Fruit fly (Drosophila melanogaster) Kc167 (cell line): Measurements from ENCODE around the gene Uch-L5.

Source experiments
- Myc ChIP-seq: fragments of >200 bp; optimal IDR thresholded peaks from 2 replicates; lab custom pipeline; 2017; ENCODE audit warnings: missing external identifiers
- Sin3A ChIP-seq: fragments of >200 bp; optimal IDR thresholded peaks from 2 replicates; lab custom pipeline; 2018; ENCODE audit warnings: missing external identifiers
- h ChIP-seq: fragments of >200 bp; optimal IDR thresholded peaks from 3 replicates; lab custom pipeline; 2018; ENCODE audit warnings: missing external identifiers
- insv ChIP-seq: fragments of >200 bp; optimal IDR thresholded peaks from 3 replicates; lab custom pipeline; 2018; ENCODE audit warnings: missing external identifiers
- psq ChIP-seq: fragments of >200 bp; optimal IDR thresholded peaks from 2 replicates; lab custom pipeline; 2017; ENCODE audit warnings: missing external identifiers
- ttk ChIP-seq: sonication (Bioruptor generic); optimal IDR thresholded peaks from 2 replicates; lab custom pipeline; 2017; ENCODE audit warnings: missing external identifiers

Gene Uch-L5

DNA sequence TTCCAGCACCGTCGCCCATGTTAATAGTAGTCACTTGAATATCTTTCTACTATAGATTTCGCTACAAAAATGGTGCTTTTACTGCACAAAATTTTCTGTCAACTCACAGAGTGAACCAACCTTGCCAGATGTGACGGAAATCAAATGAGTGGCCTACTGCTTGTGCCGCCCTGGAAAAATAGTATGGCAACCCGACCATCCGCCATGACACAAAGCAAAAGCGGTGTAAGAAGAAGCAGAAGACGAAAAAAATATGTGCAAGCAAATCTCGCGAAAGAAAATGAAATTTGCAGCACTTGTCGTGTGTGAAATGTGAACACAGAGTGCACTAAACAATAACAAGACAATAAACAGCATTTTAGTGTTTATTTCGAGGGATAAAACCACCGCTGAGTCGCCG lies at the start of gene Uch-L5, which contains the start of gene Jarid2:
Uch-L5 (minus strand) TSS at position 137 of the 400 bp plus-strand sequence.
Jarid2 (plus strand) TSS at position 210 of the 400 bp plus-strand sequence.
- no peak for TF ChIP-seq h (lab: Kevin White, UChicago)
- no peak for TF ChIP-seq Myc (lab: Kevin White, UChicago)
- no peak for TF ChIP-seq psq (lab: Kevin White, UChicago)
- no peak for TF ChIP-seq insv

DNA sequence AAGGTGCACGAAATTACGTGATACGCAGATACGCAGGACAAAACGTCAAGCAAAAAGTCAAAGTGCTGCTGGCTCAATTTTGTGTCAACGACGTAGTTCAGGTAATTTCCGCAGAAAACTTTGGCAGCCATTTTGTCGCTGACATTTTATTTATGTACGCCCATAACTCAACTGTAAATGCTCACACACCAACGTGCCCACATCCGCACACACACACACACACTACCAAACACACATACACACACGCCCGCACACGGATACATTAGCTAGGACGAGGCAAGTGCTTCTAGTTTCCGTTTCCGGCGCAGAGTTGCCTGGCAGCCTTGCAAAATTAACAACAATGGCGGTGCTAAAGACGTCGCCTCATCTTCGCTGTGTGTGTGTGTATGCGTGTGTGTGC lies 48.7 kb upstream of the Uch-L5 start, which contains the start of gene CG33700:
CG33700 (minus strand) TSS at position 101 of the 400 bp plus-strand sequence.
- TF ChIP-seq psq (lab: Kevin White, UChicago) (no peak), Myc (lab: Kevin White, UChicago) (no peak), Sin3A (lab: Kevin White, UChicago) (no peak), ttk (lab: Kevin White, UChicago) (no peak), h (lab: Kevin White, UChicago) (no peak), insv (no peak)

DNA sequence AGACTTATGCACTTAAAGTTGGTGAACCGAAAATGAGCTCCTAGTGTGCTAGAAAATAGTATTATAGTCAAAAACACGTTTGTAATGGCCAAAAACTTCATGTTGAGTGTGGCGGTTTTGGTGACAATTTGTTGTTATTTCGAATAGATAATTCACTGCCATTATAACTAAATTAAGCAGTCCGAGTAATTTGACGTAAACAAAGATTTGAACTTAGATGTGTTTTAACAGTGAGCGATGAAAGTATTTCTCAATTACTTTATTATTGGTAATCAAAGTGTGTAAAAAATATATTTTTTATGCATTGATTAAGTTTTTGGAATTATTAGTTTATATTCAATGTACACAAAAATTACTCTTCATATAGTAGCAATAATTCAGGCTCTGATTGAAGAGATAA lies 36.5 kb upstream of the Uch-L5 start, which contains the start of gene CG33702:
CG33702 (minus strand) TSS at position 101 of the 400 bp plus-strand sequence.
- TF ChIP-seq Myc (lab: Kevin White, UChicago), result no peak
- TF ChIP-seq insv, result no peak
- no peak for TF ChIP-seq Sin3A (lab: Kevin White, UChicago)
- TF ChIP-seq h (lab: Kevin White, UChicago), result no peak
- no peak for TF ChIP-seq psq (lab: Kevin White, UChicago)
- no peak for TF ChIP-seq ttk (lab: Kevin White, UChicago)

DNA sequence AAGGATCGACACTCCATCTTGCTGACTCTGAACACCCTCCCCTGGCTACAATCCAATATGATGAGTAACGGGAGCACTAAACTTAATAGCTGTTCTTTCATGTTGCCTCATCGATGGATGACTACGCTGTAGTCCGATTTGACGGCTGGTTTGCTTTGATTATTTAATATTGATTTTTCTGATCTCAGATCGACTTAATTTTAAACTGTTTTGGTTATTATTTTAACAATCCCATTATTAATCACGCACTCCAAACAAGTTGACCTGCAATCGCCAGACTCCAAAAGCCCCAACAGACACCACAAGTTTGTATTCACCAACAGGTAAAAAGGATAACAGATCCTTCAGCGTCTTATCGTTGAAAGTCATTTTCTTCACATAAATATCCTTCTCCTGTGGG lies 35.8 kb upstream of the Uch-L5 start, which contains the start of gene CG33703:
CG33703 (minus strand) TSS at position 101 of the 400 bp plus-strand sequence.
- TF ChIP-seq Myc (lab: Kevin White, UChicago) (no peak), h (lab: Kevin White, UChicago) (no peak), insv (no peak), ttk (lab: Kevin White, UChicago) (no peak), psq (lab: Kevin White, UChicago) (no peak), Sin3A (lab: Kevin White, UChicago) (no peak)

DNA sequence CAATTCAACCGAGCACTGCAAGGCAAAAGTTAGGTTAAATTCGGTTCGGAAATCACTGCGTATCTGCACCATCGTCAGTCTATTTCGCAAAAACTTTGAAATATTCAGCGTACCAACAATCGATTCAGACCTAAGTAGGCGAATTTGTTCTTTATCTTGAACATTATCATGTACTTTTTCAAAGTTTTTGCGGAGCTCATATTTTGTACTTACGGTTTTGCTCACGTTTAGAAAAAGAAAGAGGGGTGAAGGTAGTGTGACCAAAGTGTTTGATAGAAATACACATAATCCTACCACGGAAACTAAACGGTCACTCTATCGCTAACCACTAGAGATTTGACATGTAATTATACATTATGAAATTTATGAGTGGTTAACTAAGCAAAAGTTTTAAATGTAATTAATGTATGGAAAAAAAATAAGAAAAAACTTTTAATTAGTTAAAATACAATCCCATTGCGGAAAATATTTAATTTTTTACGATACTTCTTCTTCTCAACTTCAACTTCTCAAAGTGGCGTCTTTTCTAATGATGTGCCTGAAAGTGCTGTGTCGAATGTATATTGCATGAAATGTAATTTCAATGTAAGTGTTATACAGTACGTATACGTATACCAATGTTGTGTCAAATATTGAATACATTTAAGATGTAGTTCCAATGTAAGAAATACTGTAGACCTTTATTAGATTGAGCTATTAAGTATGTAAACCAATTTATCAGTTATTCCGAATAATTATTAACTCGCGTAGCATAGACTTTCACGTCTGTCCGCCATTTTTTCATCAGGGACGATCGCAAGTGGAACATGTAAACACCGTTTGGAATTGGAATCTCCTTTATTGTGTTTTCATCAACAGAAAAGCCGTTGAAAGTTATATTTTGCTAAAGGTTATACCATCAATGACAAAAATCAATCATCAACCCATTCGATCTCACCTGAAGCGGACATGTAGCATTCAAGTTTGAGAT lies 34.8 kb upstream of the Uch-L5 start, which contains the start of gene RpS9:
RpS9 (minus strand) TSS at position 245 of the 970 bp plus-strand sequence.
- TF ChIP-seq ttk (lab: Kevin White, UChicago), result no peak

DNA sequence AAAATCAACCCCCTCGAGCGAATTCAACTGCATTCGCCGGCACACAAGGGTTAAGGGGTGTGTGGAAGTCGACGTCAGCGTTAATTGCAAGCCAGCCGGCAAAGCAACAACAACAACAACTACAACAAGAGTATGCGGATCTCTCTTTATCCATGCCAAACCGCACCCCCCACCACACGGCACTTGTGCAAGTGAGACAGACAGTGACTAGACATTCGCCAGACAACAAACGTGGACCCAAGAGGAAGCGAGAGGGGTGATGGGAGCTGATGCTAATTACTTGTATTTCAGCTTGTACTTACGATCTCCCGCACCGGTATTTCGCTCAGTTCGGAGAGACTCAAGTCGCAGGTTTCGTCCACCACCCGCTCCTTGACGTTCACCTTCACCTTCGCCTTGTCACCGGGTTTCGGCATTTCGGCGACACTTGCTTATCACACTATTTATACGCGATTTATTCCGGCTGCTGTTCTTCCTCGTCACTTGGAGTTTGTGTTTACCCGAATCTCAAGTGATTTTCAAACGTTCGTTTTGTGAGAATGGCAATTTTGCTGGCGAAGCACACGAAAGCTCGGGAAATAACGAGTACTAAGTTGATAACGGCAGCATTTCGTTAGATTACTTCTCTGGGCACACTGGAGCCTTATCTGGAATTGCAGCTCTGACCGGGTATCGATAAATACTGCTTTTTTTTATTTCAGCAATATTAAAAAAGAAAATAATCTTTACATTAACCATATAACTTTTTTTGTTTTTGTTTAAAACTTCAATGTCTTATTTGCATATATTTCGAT lies 32.5 kb upstream of the Uch-L5 start, which contains the start of gene CG3408:
CG3408 (minus strand) TSS at position 547 of the 794 bp plus-strand sequence.
- TF ChIP-seq psq (lab: Kevin White, UChicago) (no peak), Myc (lab: Kevin White, UChicago) (no peak), Sin3A (lab: Kevin White, UChicago) (no peak), insv (no peak), ttk (lab: Kevin White, UChicago) (no peak), h (lab: Kevin White, UChicago) (no peak)

DNA sequence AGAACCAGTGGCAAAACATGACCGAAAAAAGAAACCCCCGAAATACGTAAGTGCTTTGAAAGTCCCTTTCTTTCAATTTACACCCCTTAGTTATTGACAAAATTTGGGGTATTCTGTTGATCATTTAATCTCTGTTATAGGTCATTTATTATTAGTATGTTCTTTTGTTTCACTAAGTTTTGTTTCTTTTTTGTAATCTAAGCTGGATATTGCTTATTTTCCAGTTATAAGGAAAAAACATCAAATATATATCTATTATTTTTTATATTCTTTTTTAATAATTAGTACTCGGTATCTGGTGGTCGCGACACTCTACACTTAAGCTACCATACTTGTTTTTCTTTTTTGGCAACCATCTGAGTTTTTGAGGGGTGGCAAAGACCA lies 31.9 kb upstream of the Uch-L5 start:
- TF ChIP-seq psq (lab: Kevin White, UChicago) (no peak), Myc (lab: Kevin White, UChicago) (no peak), ttk (lab: Kevin White, UChicago) (no peak)

DNA sequence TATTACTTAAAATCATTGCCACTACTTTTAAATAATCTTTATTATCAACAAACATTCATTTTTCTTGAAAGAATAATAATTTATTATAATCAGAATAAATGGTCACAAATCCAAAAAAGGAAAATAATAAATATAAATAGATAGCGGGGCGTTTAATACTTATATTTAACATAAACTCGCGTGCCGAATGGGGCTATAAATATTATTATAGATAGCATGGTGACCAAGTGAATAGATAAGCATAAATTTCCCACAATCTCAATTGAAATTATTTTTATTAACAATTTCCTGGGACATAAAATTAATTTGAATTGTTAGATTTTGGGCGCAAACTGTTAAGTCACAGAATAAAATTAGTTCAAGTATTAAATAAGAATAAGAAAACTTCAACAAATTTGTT lies 29.7 kb upstream of the Uch-L5 start:
- TF ChIP-seq Myc (lab: Kevin White, UChicago) (no peak), h (lab: Kevin White, UChicago) (no peak), Sin3A (lab: Kevin White, UChicago) (no peak), psq (lab: Kevin White, UChicago) (no peak), insv (no peak), ttk (lab: Kevin White, UChicago) (no peak)

DNA sequence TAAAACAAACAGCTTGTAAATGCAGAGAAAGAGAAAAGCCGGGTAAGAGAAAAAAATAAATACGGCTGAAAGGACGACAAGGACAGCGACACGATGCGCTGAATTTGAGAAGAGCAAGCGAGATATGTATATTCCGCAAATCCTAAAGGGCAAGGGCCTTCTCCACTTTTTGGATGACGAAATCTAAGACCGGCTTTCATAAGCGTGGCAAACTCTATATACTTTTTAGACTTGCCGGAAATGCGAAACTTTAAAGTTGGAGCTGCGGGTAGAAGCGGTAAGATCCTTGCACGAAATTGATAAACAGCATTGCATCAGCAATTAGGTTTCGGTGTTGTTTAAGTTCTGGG lies 28.9 kb upstream of the Uch-L5 start:
- TF ChIP-seq Myc (lab: Kevin White, UChicago) (no peak), h (lab: Kevin White, UChicago) (no peak), Sin3A (lab: Kevin White, UChicago) (no peak), psq (lab: Kevin White, UChicago) (no peak), insv (no peak), ttk (lab: Kevin White, UChicago) (no peak)

DNA sequence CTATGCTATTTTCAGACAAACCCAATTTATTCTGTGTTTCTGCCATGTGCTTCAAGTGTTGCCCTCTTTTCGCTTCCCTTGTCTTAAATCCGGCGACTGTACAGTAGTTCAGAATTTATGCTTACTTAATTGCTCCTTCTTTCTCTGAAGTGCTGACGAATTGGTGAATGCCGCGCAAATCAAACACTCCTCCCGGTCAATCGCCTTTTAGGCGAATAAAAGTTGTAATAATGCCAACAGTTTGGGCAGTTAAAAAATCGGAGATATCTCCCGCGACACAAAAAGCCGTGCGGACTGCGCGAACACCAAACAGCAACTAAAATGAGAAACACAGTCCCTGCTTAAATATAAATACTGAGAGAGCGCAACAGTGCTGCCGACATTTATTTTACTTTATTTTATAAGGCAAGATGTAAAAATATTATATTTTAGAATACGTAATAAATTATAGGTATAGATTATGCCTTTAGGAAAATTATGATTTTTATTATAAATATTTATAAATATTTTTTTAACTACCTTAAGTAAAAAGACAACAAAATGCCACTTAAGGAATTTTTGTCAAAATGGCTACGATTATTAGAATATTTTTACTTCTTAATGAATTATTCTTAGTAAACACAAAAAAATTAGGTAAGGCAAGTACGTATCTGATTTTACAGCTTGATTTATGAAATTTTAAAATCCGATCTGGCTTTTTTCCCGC lies 28.4 kb upstream of the Uch-L5 start, which contains the start of gene path:
path (minus strand) TSS at position 322 of the 706 bp plus-strand sequence.
- no peak for TF ChIP-seq Myc (lab: Kevin White, UChicago)
- TF ChIP-seq insv, result no peak

DNA sequence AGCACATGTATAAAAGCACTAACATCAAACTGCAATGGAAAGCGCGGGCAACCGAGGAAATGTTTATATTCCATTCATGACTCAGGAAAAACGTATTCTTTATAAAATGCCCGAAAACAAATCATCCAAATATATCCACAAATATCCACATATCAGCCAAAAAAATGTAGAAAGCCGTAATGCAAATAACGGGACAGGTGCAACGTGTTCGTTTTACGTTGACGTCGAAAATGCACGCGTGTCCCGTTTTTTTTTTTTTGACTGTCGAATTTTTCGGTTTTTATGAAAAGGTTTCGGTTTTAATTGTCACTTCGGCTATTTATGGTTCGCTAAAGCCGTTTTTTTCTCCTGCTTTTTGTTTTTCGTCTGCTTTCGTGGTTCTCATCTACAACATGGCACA lies 27.8 kb upstream of the Uch-L5 start:
- no peak for TF ChIP-seq psq (lab: Kevin White, UChicago)
- no peak for TF ChIP-seq insv
- TF ChIP-seq Sin3A (lab: Kevin White, UChicago), result no peak
